Fruit fly (Drosophila melanogaster) whole organism: ENCODE results near the gene CG11699.

ENCODE experiments used
- EcR ChIP-seq, 2 experiments: fragments of >200 bp; optimal IDR thresholded peaks; 2 replicates each; lab custom pipeline; 2017; ENCODE audit warnings: missing biosample characterization in 2 of 2, missing genetic modification characterization in 2 of 2, missing genetic modification reagents in 2 of 2
- usp ChIP-seq: fragments of >200 bp; optimal IDR thresholded peaks from 2 replicates; lab custom pipeline; 2017; ENCODE audit warnings: missing biosample characterization, missing genetic modification characterization, mixed read lengths

dm6 chrX:11556774-11557173 lies 13.6 kb upstream of the CG11699 start:
- TF ChIP-seq usp (GFP tag; lab: Kevin White, UChicago) (no peak), EcR (GFP tag; optimal IDR thresholded peaks at IDR 0.05; lab: Kevin White, UChicago) (no peak)
